Worm (Caenorhabditis elegans) whole organism, early embryonic: ENCODE measurements around the gene Y110A2AL.5.

Source experiments
- B0310.2 ChIP-seq: sonication (generic microtip); optimal IDR thresholded peaks from 2 replicates; lab custom pipeline; 2016; ENCODE audit warnings: mild to moderate bottlenecking, missing genetic modification characterization, missing compliant biosample characterization
- aly-1 ChIP-seq: sonication (generic microtip); optimal IDR thresholded peaks from 2 replicates; lab custom pipeline; 2016; ENCODE audit warnings: missing genetic modification characterization, missing compliant biosample characterization
- ama-1 ChIP-seq: fragments of 150-350 bp; optimal IDR thresholded peaks from 2 replicates; lab custom pipeline; 2014
- flt-1 ChIP-seq: fragments of 200-800 bp; sonication (Bioruptor generic); IDR thresholded peaks from 2 replicates; pipeline ENCODE4 v1.3.6; 2022; ENCODE audit warnings: missing genetic modification characterization, missing compliant biosample characterization
- hmg-4 ChIP-seq: fragments of 200-800 bp; sonication (Bioruptor generic); optimal IDR thresholded peaks from 2 replicates; lab custom pipeline; 2018; ENCODE audit warnings: mild to moderate bottlenecking, missing genetic modification characterization, missing compliant biosample characterization
- pes-1 ChIP-seq: fragments of 200-800 bp; sonication (Bioruptor generic); IDR thresholded peaks from 2 replicates; pipeline ENCODE4 v1.3.6; 2022; ENCODE audit warnings: missing genetic modification reagents, missing genetic modification characterization, missing compliant biosample characterization
- tra-4 ChIP-seq: sonication (generic microtip); optimal IDR thresholded peaks from 2 replicates; lab custom pipeline; 2017; ENCODE audit warnings: missing genetic modification characterization, missing compliant biosample characterization

ce11 chrII:2845674-2846073, 18.7 kb upstream of the Y110A2AL.5 start:
- TF ChIP-seq tra-4 (tag; lab: Kevin White, UChicago) (no peak), B0310.2 (tag; lab: Kevin White, UChicago) (no peak), ama-1 (lab: Kevin White, UChicago) (no peak), hmg-4 (GFP tag; lab: Kevin White, UChicago) (no peak), aly-1 (tag; lab: Kevin White, UChicago) (no peak), pes-1 (no peak), flt-1 (GFP tag; lab: Robert Waterston, UW) (no peak)
